Fruit fly (Drosophila melanogaster) whole organism, adult: ENCODE data around the gene CG14036.

ENCODE experiments used
- CG33017 ChIP-seq: fragments of 200-800 bp; sonication (Bioruptor generic); optimal IDR thresholded peaks from 2 replicates; lab custom pipeline; 2018; ENCODE audit warnings: missing biosample characterization, mild to moderate bottlenecking, missing genetic modification characterization, moderate library complexity
- CG5204 ChIP-seq: fragments of 200-800 bp; sonication (Bioruptor generic); optimal IDR thresholded peaks from 2 replicates; lab custom pipeline; 2016; ENCODE audit warnings: missing biosample characterization, missing genetic modification characterization
- CG7101 ChIP-seq: fragments of 200-800 bp; sonication (Bioruptor generic); optimal IDR thresholded peaks from 2 replicates; lab custom pipeline; 2018; ENCODE audit warnings: missing biosample characterization, mild to moderate bottlenecking, missing genetic modification characterization, moderate library complexity
- Hr96 ChIP-seq: fragments of 200-800 bp; sonication (Bioruptor generic); optimal IDR thresholded peaks from 2 replicates; lab custom pipeline; 2016; ENCODE audit warnings: missing biosample characterization, missing genetic modification characterization
- Mnt ChIP-seq: fragments of 200-800 bp; sonication (Bioruptor generic); optimal IDR thresholded peaks from 2 replicates; lab custom pipeline; 2016; ENCODE audit warnings: missing biosample characterization, mild to moderate bottlenecking, missing genetic modification characterization
- bab1 ChIP-seq: fragments of 200-800 bp; sonication (Bioruptor generic); optimal IDR thresholded peaks from 3 replicates; lab custom pipeline; 2019; ENCODE audit warnings: missing biosample characterization, mild to moderate bottlenecking, missing genetic modification characterization, moderate library complexity
- cnc ChIP-seq, 2 experiments: fragments of >200 bp; optimal IDR thresholded peaks; 2 replicates each; lab custom pipeline; 2017
- pad ChIP-seq: fragments of 200-800 bp; sonication (Bioruptor generic); optimal IDR thresholded peaks from 3 replicates; lab custom pipeline; 2017; ENCODE audit warnings: missing biosample characterization, missing genetic modification characterization, mild to moderate bottlenecking, moderate library complexity, missing genetic modification reagents

DNA sequence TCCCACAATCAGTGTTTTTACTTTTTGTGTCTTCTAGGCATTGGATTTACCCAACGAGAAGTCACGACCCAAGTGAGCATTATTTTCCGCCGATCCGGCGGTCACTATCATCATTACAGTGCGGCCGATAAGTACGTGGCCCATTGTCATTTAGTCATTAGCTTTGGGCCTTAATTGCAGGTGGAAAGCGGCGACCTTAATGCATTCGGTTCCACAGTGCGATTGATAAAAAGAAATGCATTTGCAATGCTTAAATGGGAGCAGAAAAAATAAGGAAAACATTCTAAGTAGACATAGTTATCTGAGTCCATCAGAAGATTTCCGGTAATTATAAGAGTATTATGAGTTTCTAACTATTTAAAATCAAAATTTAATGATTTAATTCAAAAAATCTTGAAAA is 37.3 kb upstream of the CG14036 start:
- TF ChIP-seq CG7101 (tag; lab: Kevin White, UChicago) = no peak
- no peak for TF ChIP-seq pad
- no peak for TF ChIP-seq Mnt (GFP tag; lab: Kevin White, UChicago)
- TF ChIP-seq bab1 = no peak
- no peak for TF ChIP-seq cnc (optimal IDR thresholded peaks at IDR 0.05; lab: Kevin White, UChicago)
- TF ChIP-seq CG33017 (tag; lab: Kevin White, UChicago) = no peak
- no peak for TF ChIP-seq CG5204 (GFP tag; lab: Kevin White, UChicago)
- TF ChIP-seq Hr96 (GFP tag; lab: Kevin White, UChicago) = no peak
